Fruit fly (Drosophila melanogaster): ENCODE measurements around the gene CG8534.
A peak's percentile ranks its signal among the peaks of the same experiment; 100 is the strongest.

CG8534 gene

dm6 chr3R:9808946-9809545, 3.5 kb upstream of the CG8534 start, which contains the start of gene FBXO11:
Gene FBXO11 (minus strand): TSS chr3R:9809368.
- TF ChIP-seq Hr39 (GFP tag; optimal IDR thresholded peaks at IDR 0.05) (no peak), Blimp-1 (GFP tag; optimal IDR thresholded peaks at IDR 0.05) (peak; percentile 33), OdsH (GFP tag; optimal IDR thresholded peaks at IDR 0.05) (no peak), Gug (GFP tag; IDR thresholded peaks at IDR 0.05) (no peak), CG3919 (GFP tag; optimal IDR thresholded peaks at IDR 0.05) (no peak), Ets96B (tag; optimal IDR thresholded peaks at IDR 0.05) (peak; percentile 53), Sox14 (GFP tag; optimal IDR thresholded peaks at IDR 0.05) (peak; percentile 98), dsx (GFP tag; optimal IDR thresholded peaks at IDR 0.05; ENCODE audit: poor library complexity, severe bottlenecking) (no peak), CG6163 (GFP tag; IDR thresholded peaks at IDR 0.05) (peak; percentile 98), Met (GFP tag; optimal IDR thresholded peaks at IDR 0.05) (no peak), CG9139 (GFP tag; optimal IDR thresholded peaks at IDR 0.05) (no peak), acj6 (GFP tag; optimal IDR thresholded peaks at IDR 0.05) (no peak), Eip75B (GFP tag; optimal IDR thresholded peaks at IDR 0.05) (no peak), CG6808 (GFP tag; optimal IDR thresholded peaks at IDR 0.05) (no peak), CG11294 (GFP tag; IDR thresholded peaks at IDR 0.05) (no peak), Ets21C (GFP tag; optimal IDR thresholded peaks at IDR 0.05) (no peak), achi (GFP tag; optimal IDR thresholded peaks at IDR 0.05) (no peak), fd59A (GFP tag; optimal IDR thresholded peaks at IDR 0.05) (no peak), CG1621 (tag; optimal IDR thresholded peaks at IDR 0.05) (peak; percentile 75), Sox15 (GFP tag; optimal IDR thresholded peaks at IDR 0.05) (no peak), CG11762 (GFP tag; optimal IDR thresholded peaks at IDR 0.05; ENCODE audit: insufficient read depth) (no peak), Hr38 (GFP tag; optimal IDR thresholded peaks at IDR 0.05) (no peak), CG6854 (GFP tag; optimal IDR thresholded peaks at IDR 0.05) (peak; percentile 73), vri (GFP tag; optimal IDR thresholded peaks at IDR 0.05) (no peak), topi (GFP tag; optimal IDR thresholded peaks at IDR 0.05) (peak; percentile 38), CG7368 (GFP tag; optimal IDR thresholded peaks at IDR 0.05) (no peak), CG31627 (GFP tag; optimal IDR thresholded peaks at IDR 0.05) (no peak), CG34406 (GFP tag; optimal IDR thresholded peaks at IDR 0.05) (no peak), ss (GFP tag; optimal IDR thresholded peaks at IDR 0.05) (peak in 1 of 2 experiments; percentile 89), CG8632 (GFP tag; optimal IDR thresholded peaks at IDR 0.05) (no peak), CG10669 (GFP tag; optimal IDR thresholded peaks at IDR 0.05) (no peak), dac (GFP tag; optimal IDR thresholded peaks at IDR 0.05) (peak; percentile 38), fd85E (GFP tag; optimal IDR thresholded peaks at IDR 0.05) (peak; percentile 61), fkh (GFP tag; optimal IDR thresholded peaks at IDR 0.05) (peak; percentile 96), Lpt (GFP tag; optimal IDR thresholded peaks at IDR 0.05) (peak; percentile 67), CG3032 (tag; optimal IDR thresholded peaks at IDR 0.05) (no peak), Sox102F (GFP tag; optimal IDR thresholded peaks at IDR 0.05) (no peak), CG6792 (GFP tag; optimal IDR thresholded peaks at IDR 0.05) (peak; percentile 7), CG15336 (GFP tag; IDR thresholded peaks at IDR 0.05) (peak; percentile 50), Smox (GFP tag; optimal IDR thresholded peaks at IDR 0.05) (no peak), CG6276 (GFP tag; optimal IDR thresholded peaks at IDR 0.05) (no peak), CG8119 (GFP tag; IDR thresholded peaks at IDR 0.05) (peak; percentile 60; the same call in 2 of the 3 replicates), svp (GFP tag) (no peak), lz (GFP tag; optimal IDR thresholded peaks at IDR 0.05) (peak; percentile 5), Eip78C (GFP tag) (peak; percentile 84), CG16779 (tag; optimal IDR thresholded peaks at IDR 0.05) (peak; percentile 77), pdm3 (GFP tag; optimal IDR thresholded peaks at IDR 0.05) (no peak), CG4318 (GFP tag; optimal IDR thresholded peaks at IDR 0.05) (no peak), Eip93F (GFP tag; optimal IDR thresholded peaks at IDR 0.05) (peak; percentile 25), esn (GFP tag; optimal IDR thresholded peaks at IDR 0.05) (no peak), cyc (GFP tag; optimal IDR thresholded peaks at IDR 0.05) (no peak), spab (GFP tag; optimal IDR thresholded peaks at IDR 0.05) (no peak)
